Fruit fly (Drosophila melanogaster): ENCODE results near the gene cyc.

dm6 chr3L:19791688-19792073 is 24.1 kb downstream of the cyc start:
- no peak for TF ChIP-seq amos (GFP tag; IDR thresholded peaks at IDR 0.05; ENCODE audit: partially characterized antibody)
- no peak for TF ChIP-seq pan (optimal IDR thresholded peaks at IDR 0.05)
- TF ChIP-seq pan (GFP tag; optimal IDR thresholded peaks at IDR 0.05 in 1 of 2, IDR thresholded peaks at IDR 0.05 in 1 of 2) = peak in 1 of 2 experiments; percentile 27
- no peak for TF ChIP-seq Doc2 (GFP tag; IDR thresholded peaks at IDR 0.05)
- no peak for TF ChIP-seq Aef1 (GFP tag; IDR thresholded peaks at IDR 0.05)
- no peak for TF ChIP-seq bowl (GFP tag; IDR thresholded peaks at IDR 0.05)
- no peak for TF ChIP-seq Doc3 (GFP tag; IDR thresholded peaks at IDR 0.05; ENCODE audit: partially characterized antibody)
- no peak for TF ChIP-seq z (GFP tag; IDR thresholded peaks at IDR 0.05)
- TF ChIP-seq Abd-B (GFP tag; optimal IDR thresholded peaks at IDR 0.05) = peak; percentile 35
